Fruit fly (Drosophila melanogaster): Measurements from ENCODE around the gene CG31446.

- no peak for TF ChIP-seq CG8319 (GFP tag; optimal IDR thresholded peaks at IDR 0.05)
- no peak for TF ChIP-seq CG11902 (GFP tag; optimal IDR thresholded peaks at IDR 0.05)
- no peak for TF ChIP-seq acj6 (GFP tag; optimal IDR thresholded peaks at IDR 0.05)
- TF ChIP-seq Eip75B (GFP tag; optimal IDR thresholded peaks at IDR 0.05), result no peak
- no peak for TF ChIP-seq CG6854 (GFP tag; optimal IDR thresholded peaks at IDR 0.05)
- TF ChIP-seq CG4318 (GFP tag; optimal IDR thresholded peaks at IDR 0.05), result no peak
- TF ChIP-seq cyc (GFP tag; optimal IDR thresholded peaks at IDR 0.05), result no peak
- no peak for TF ChIP-seq CG32006 (GFP tag; optimal IDR thresholded peaks at IDR 0.05)
- TF ChIP-seq Hr39 (GFP tag; optimal IDR thresholded peaks at IDR 0.05), result no peak
- TF ChIP-seq CG16779 (tag; optimal IDR thresholded peaks at IDR 0.05), result no peak
- TF ChIP-seq topi (GFP tag; optimal IDR thresholded peaks at IDR 0.05), result no peak
- no peak for TF ChIP-seq fkh (GFP tag; optimal IDR thresholded peaks at IDR 0.05)
- TF ChIP-seq achi (GFP tag; optimal IDR thresholded peaks at IDR 0.05), result no peak
- no peak for TF ChIP-seq salr (GFP tag; optimal IDR thresholded peaks at IDR 0.05)
Measured at dm6 chr3R:15668863-15669491, 23.9 kb upstream of the CG31446 start.

Data from whole organism, prepupa.